Worm (Caenorhabditis elegans): ENCODE measurements around the gene F43D2.3.
A peak's percentile ranks its signal among the peaks of the same experiment; 100 is the strongest.

Gene F43D2.3

DNA sequence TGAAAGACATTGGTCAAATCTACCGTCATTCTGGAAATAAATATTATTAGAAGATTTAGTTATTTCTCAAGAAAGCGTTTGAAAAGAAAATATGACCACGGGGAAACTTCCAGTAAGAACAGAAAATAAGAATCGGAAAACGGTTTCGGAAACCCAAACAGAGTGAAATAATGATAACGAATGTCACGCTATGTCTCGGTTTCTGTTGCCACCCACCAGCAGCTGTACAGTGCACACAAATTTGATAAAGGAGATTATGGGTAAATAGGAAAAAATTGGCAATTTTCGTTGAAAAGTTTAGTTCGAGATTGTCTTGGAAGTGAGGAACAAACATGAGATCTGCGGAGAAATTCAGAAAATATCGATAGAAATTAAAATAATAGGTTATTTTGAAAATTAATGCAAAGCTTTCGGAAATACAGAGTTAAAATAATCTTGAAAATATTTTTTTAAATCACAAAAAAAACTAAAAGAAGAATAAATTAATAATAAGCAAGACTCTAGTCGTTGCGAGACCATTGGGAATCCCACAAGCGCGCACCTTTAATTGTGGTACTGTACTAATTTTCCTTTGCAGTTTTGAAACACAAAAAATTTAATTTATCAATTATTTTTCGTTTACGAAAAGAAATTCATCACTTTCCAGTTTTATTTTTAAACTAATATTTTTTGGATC lies 34.5 kb upstream of the F43D2.3 start, which contains the start of gene pes-9:
Gene pes-9 (minus strand): TSS at position 30 of the 676 bp plus-strand sequence.
- TF ChIP-seq elt-2 (tag; optimal IDR thresholded peaks at IDR 0.05) (peak; percentile 42), rnt-1 (tag; optimal IDR thresholded peaks at IDR 0.05) (no peak), lin-15B (tag; optimal IDR thresholded peaks at IDR 0.05) (no peak), tbx-2 (tag; optimal IDR thresholded peaks at IDR 0.05) (no peak), lin-35 (GFP tag; optimal IDR thresholded peaks at IDR 0.05) (peak in 1 of 2 experiments; percentile 4), efl-1 (optimal IDR thresholded peaks at IDR 0.05) (no peak), efl-1 (GFP tag; optimal IDR thresholded peaks at IDR 0.05 in 1 of 2) (peak in 1 of 2 experiments; percentile 9)

DNA sequence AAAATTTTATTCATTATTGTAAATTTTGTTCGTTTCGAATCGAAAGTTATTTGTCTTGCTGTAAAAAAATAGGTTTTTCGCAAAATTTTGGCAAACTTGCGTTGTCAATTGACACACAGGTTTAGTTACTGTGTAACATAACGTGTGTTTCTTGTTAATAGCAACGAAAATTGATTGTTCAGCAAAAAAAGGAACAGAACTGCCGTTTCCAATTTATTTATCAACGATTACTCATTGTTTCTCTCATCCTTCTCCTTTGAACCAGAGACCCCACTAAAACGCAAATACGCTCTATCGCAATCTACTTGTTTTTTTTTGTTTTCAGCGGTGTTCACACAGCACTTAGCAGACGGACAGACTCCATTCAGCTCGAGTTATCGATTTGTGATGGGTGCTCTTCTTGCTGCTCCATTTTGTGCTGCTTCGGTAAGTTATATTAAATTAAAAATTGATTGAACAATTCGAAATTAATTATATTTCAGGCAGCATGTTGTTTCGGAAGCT lies 34.0 kb upstream of the F43D2.3 start, which contains the start of gene R11H6.2:
Gene R11H6.2 (plus strand): TSS at position 326 of the 504 bp plus-strand sequence.
- TF ChIP-seq egl-27 (tag; optimal IDR thresholded peaks at IDR 0.05) (no peak), unc-98 (GFP tag; IDR thresholded peaks at IDR 0.05) (no peak), hpl-2 (GFP tag; optimal IDR thresholded peaks at IDR 0.05) (no peak), ceh-63 (GFP tag; optimal IDR thresholded peaks at IDR 0.05) (no peak), grh-1 (GFP tag; IDR thresholded peaks at IDR 0.05) (no peak), dpl-1 (GFP tag; optimal IDR thresholded peaks at IDR 0.05) (peak in 1 of 3 experiments; percentile 52), irx-1 (tag; optimal IDR thresholded peaks at IDR 0.05) (no peak), blmp-1 (tag; optimal IDR thresholded peaks at IDR 0.05) (peak; percentile 1), unc-62 (GFP tag; optimal IDR thresholded peaks at IDR 0.05) (no peak), ama-1 (optimal IDR thresholded peaks at IDR 0.05) (no peak), jun-1 (tag; optimal IDR thresholded peaks at IDR 0.05) (no peak), dsc-1 (tag; optimal IDR thresholded peaks at IDR 0.05) (no peak), lir-3 (tag; optimal IDR thresholded peaks at IDR 0.05; ENCODE audit: poor library complexity) (no peak), pax-3 (tag; optimal IDR thresholded peaks at IDR 0.05) (no peak), pqm-1 (tag; optimal IDR thresholded peaks at IDR 0.05) (no peak), lin-35 (GFP tag; optimal IDR thresholded peaks at IDR 0.05) (peak; percentile 19 to 45), nhr-71 (tag; optimal IDR thresholded peaks at IDR 0.05) (no peak), tlp-1 (tag; optimal IDR thresholded peaks at IDR 0.05) (no peak), elt-3 (tag; optimal IDR thresholded peaks at IDR 0.05) (no peak), aha-1 (tag; optimal IDR thresholded peaks at IDR 0.05) (no peak), vab-15 (tag; optimal IDR thresholded peaks at IDR 0.05) (no peak), mep-1 (tag; optimal IDR thresholded peaks at IDR 0.05) (peak; percentile 27), sptf-1 (tag; optimal IDR thresholded peaks at IDR 0.05) (no peak), unc-86 (tag; optimal IDR thresholded peaks at IDR 0.05) (no peak), ceh-88 (GFP tag; IDR thresholded peaks at IDR 0.05) (no peak), Y116A8C.19 (tag; optimal IDR thresholded peaks at IDR 0.05; ENCODE audit: borderline replicate concordance) (no peak), efl-1 (optimal IDR thresholded peaks at IDR 0.05) (peak; percentile 16 to 35), efl-1 (GFP tag; optimal IDR thresholded peaks at IDR 0.05 in 1 of 2) (peak; percentile 36 to 51), snpc-4 (tag; optimal IDR thresholded peaks at IDR 0.05) (no peak), lin-39 (tag; optimal IDR thresholded peaks at IDR 0.05) (no peak), C04F5.9 (tag; optimal IDR thresholded peaks at IDR 0.05) (no peak), unc-130 (tag; optimal IDR thresholded peaks at IDR 0.05) (no peak), C16A3.4 (tag; optimal IDR thresholded peaks at IDR 0.05) (peak; percentile 3), lsy-2 (tag; optimal IDR thresholded peaks at IDR 0.05) (peak in 1 of 2 experiments; percentile 57), unc-30 (tag; optimal IDR thresholded peaks at IDR 0.05) (no peak), nhr-11 (tag; optimal IDR thresholded peaks at IDR 0.05) (no peak), ets-5 (GFP tag; IDR thresholded peaks at IDR 0.05) (no peak), C34B4.2 (tag; optimal IDR thresholded peaks at IDR 0.05) (no peak), nhr-76 (tag; optimal IDR thresholded peaks at IDR 0.05) (no peak), nhr-90 (tag; optimal IDR thresholded peaks at IDR 0.05; ENCODE audit: poor library complexity) (no peak), lin-14 (GFP tag; optimal IDR thresholded peaks at IDR 0.05) (peak; percentile 81), elt-2 (tag; optimal IDR thresholded peaks at IDR 0.05) (no peak), egl-13 (tag; optimal IDR thresholded peaks at IDR 0.05) (no peak), alr-1 (tag; optimal IDR thresholded peaks at IDR 0.05; ENCODE audit: borderline replicate concordance) (no peak), rnt-1 (tag; optimal IDR thresholded peaks at IDR 0.05) (peak; percentile 31), nhr-28 (tag; optimal IDR thresholded peaks at IDR 0.05) (no peak)
